Worm (Caenorhabditis elegans): Measurements from ENCODE around the gene K01B6.3.

Gene K01B6.3

DNA sequence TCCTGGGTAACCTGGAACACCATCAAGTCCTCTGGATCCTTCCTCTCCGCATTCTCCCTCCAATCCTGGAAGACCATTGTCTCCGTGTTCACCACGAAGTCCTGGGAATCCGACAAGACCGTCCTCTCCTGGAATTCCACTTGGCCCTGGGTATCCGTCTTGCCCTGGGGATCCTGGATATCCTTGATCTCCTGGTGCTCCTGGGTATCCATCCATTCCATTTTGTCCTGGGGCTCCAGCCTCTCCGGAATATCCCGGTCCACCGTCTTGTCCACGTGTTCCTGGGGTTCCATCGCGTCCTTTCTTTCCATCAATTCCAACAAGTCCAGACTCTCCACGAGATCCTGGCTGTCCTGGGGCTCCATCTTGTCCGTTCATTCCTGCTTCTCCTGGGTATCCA lies 40.0 kb downstream of the K01B6.3 start:
- TF ChIP-seq ccch-3 (GFP tag; optimal IDR thresholded peaks at IDR 0.05): no peak
- peak; percentile 29; the same call in 1 of the 2 replicates for TF ChIP-seq zfh-2 (GFP tag; conservative IDR thresholded peaks at IDR 0.05)
- TF ChIP-seq F39B2.1 (GFP tag; IDR thresholded peaks at IDR 0.05): no peak
- TF ChIP-seq madf-10 (tag; optimal IDR thresholded peaks at IDR 0.05): no peak

DNA sequence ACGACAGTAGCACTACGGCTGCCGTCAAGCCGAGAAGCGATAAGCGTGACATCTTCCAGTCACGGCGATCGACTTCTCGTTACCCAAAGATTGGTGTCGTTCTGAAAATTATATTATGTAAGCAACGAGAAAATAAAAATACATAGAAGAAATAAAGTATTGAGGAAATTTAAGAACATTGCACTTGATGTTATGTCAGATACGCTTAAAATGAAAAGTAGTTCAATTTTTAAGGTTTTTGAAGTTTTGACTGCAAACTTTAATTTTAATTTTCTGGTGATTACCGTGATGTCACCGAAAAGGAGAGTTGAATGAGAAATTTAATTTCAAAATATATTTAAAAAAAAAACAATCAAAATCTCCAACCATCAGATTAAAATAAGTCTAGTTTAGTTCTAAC lies 44.3 kb downstream of the K01B6.3 start, which contains the start of gene emb-9:
TSS of gene emb-9 (minus strand) at position 101 of the 400 bp plus-strand sequence.
- TF ChIP-seq Y53F4B.3 (GFP tag; IDR thresholded peaks at IDR 0.05): no peak
- no peak for TF ChIP-seq sptf-2 (GFP tag; optimal IDR thresholded peaks at IDR 0.05)
- TF ChIP-seq D2030.7 (GFP tag; IDR thresholded peaks at IDR 0.05): no peak
- no peak for TF ChIP-seq cebp-2 (GFP tag; IDR thresholded peaks at IDR 0.05)
- no peak for TF ChIP-seq snpc-4 (GFP tag; optimal IDR thresholded peaks at IDR 0.05)
- no peak for TF ChIP-seq snpc-4 (tag; optimal IDR thresholded peaks at IDR 0.05)
- TF ChIP-seq egl-18 (GFP tag; IDR thresholded peaks at IDR 0.05): no peak
- TF ChIP-seq ztf-25 (GFP tag; IDR thresholded peaks at IDR 0.05): no peak
- TF ChIP-seq nhr-27 (tag; optimal IDR thresholded peaks at IDR 0.05): no peak
- TF ChIP-seq let-526 (GFP tag; IDR thresholded peaks at IDR 0.05): no peak
- TF ChIP-seq ets-4 (GFP tag; optimal IDR thresholded peaks at IDR 0.05): no peak
- no peak for TF ChIP-seq gei-17 (GFP tag; optimal IDR thresholded peaks at IDR 0.05)
- no peak for TF ChIP-seq bed-2 (GFP tag; IDR thresholded peaks at IDR 0.05)
- TF ChIP-seq Y95B8A.8 (GFP tag; IDR thresholded peaks at IDR 0.05): no peak
- no peak for TF ChIP-seq C06A6.2 (GFP tag; conservative IDR thresholded peaks at IDR 0.05)
- no peak for TF ChIP-seq lir-1 (GFP tag; conservative IDR thresholded peaks at IDR 0.05)
- no peak for TF ChIP-seq mxl-1 (tag; optimal IDR thresholded peaks at IDR 0.05)
- no peak for TF ChIP-seq attf-6 (GFP tag; IDR thresholded peaks at IDR 0.05)
- TF ChIP-seq pbrm-1 (GFP tag; IDR thresholded peaks at IDR 0.05): no peak

DNA sequence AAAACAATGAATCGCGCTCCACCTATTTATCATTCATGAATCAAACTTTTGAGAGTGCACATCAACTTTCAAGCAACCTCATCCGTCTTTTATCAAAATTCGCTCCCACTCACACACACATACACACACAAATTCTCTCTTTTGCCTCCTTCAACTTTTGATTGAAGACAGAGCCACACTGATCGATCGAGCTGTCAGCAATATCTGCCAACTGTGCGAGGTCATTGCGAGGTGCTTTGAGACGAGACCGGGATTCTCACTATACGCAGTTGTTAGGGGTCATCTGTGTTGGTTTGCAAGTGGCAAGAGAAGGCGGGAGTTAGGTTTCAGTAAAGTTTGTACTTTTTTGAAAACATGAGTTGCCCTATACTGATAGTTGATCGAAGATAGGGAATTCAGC lies 46.1 kb downstream of the K01B6.3 start:
- TF ChIP-seq fkh-3 (tag; optimal IDR thresholded peaks at IDR 0.05): no peak
- TF ChIP-seq cebp-1 (GFP tag; IDR thresholded peaks at IDR 0.05): no peak
- no peak for TF ChIP-seq cebp-1 (tag; optimal IDR thresholded peaks at IDR 0.05)
- TF ChIP-seq rpc-1 (optimal IDR thresholded peaks at IDR 0.05): no peak
- no peak for TF ChIP-seq rpc-1 (tag; optimal IDR thresholded peaks at IDR 0.05)
- TF ChIP-seq F57C9.4 (tag; optimal IDR thresholded peaks at IDR 0.05): no peak
- TF ChIP-seq ama-1 (optimal IDR thresholded peaks at IDR 0.05): no peak
- TF ChIP-seq ama-1 (GFP tag; optimal IDR thresholded peaks at IDR 0.05): no peak
- TF ChIP-seq attf-3 (GFP tag; conservative IDR thresholded peaks at IDR 0.05): no peak
- TF ChIP-seq B0261.1 (tag; optimal IDR thresholded peaks at IDR 0.05): no peak
- no peak for TF ChIP-seq mxl-1 (tag; optimal IDR thresholded peaks at IDR 0.05)

DNA sequence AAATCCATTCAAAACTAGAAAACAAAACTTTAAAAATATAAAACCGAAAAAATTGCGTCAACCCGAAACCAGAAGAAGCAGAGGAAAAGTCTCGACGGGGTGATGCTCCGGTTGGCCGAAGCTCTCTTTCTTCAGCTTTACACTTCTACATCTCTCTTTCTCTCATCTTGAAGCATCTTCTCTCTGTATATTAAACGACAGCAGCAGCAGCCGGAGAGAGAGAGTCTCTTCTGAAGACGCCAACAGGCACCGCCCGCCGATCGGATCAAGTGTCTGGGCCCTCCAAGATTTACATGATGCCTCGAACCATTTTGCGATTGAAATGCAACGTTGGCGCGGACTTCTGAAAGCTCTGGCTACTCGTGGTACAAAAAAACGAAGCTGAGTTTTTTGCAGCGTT lies 46.7 kb downstream of the K01B6.3 start:
- no peak for TF ChIP-seq snpc-3.4 (tag; optimal IDR thresholded peaks at IDR 0.05)
- 0 out of 2 replicates have a peak, but pooled peaks have one; percentile 48 for TF ChIP-seq zfh-2 (GFP tag; conservative IDR thresholded peaks at IDR 0.05)

All from whole organism, young adult.